Fruit fly (Drosophila melanogaster): ENCODE measurements around the gene Nhe1.

dm6 chr2L:92993-93392 is 13.5 kb downstream of the Nhe1 start:
- TF ChIP-seq psq (GFP tag; optimal IDR thresholded peaks at IDR 0.05) (no peak), sage (GFP tag; optimal IDR thresholded peaks at IDR 0.05) (no peak), Myc (optimal IDR thresholded peaks at IDR 0.05) (no peak), Rel (GFP tag; optimal IDR thresholded peaks at IDR 0.05) (peak; percentile 20), Rel (tag; optimal IDR thresholded peaks at IDR 0.05) (no peak), pan (optimal IDR thresholded peaks at IDR 0.05) (no peak), HLH106 (tag; optimal IDR thresholded peaks at IDR 0.05) (no peak), fru (GFP tag; optimal IDR thresholded peaks at IDR 0.05) (no peak), Sp1 (GFP tag; optimal IDR thresholded peaks at IDR 0.05) (no peak), Abd-B (GFP tag; optimal IDR thresholded peaks at IDR 0.05) (no peak), lola (GFP tag; optimal IDR thresholded peaks at IDR 0.05) (no peak), brk (GFP tag; optimal IDR thresholded peaks at IDR 0.05) (no peak), CG32264 (GFP tag; optimal IDR thresholded peaks at IDR 0.05) (no peak), br (GFP tag; optimal IDR thresholded peaks at IDR 0.05) (no peak)
